Fruit fly (Drosophila melanogaster): ENCODE measurements around the gene CG5004.
A peak's percentile ranks its signal among the peaks of the same experiment; 100 is the strongest.

Gene CG5004

dm6 chrX:17091062-17091904 is 16.1 kb upstream of the CG5004 start, which contains the start of the genes CG16700 and CG4991 (continued):
- TF ChIP-seq BEAF-32 (GFP tag; optimal IDR thresholded peaks at IDR 0.05) (no peak), CG42726 (GFP tag; IDR thresholded peaks at IDR 0.05; ENCODE audit: partially characterized antibody) (no peak), CG1529 (GFP tag; optimal IDR thresholded peaks at IDR 0.05) (peak; percentile 66), CG2889 (GFP tag; IDR thresholded peaks at IDR 0.05) (no peak), CG30020 (tag; optimal IDR thresholded peaks at IDR 0.05) (peak; percentile 69), CG10565 (GFP tag; optimal IDR thresholded peaks at IDR 0.05) (no peak), CG33557 (GFP tag; optimal IDR thresholded peaks at IDR 0.05) (peak; percentile 72), CG18619 (GFP tag; optimal IDR thresholded peaks at IDR 0.05) (peak; percentile 76), CG9215 (GFP tag; IDR thresholded peaks at IDR 0.05) (peak; percentile 82), CTCF (GFP tag; optimal IDR thresholded peaks at IDR 0.05) (peak; percentile 91), CG4854 (GFP tag; optimal IDR thresholded peaks at IDR 0.05) (no peak), sob (GFP tag; IDR thresholded peaks at IDR 0.05) (peak; percentile 61), maf-S (GFP tag; optimal IDR thresholded peaks at IDR 0.05) (no peak), CG12155 (GFP tag; optimal IDR thresholded peaks at IDR 0.05) (peak; percentile 66), CG14014 (GFP tag; IDR thresholded peaks at IDR 0.05) (peak; percentile 71), Nf-YA (GFP tag; IDR thresholded peaks at IDR 0.05) (no peak), ind (GFP tag; optimal IDR thresholded peaks at IDR 0.05) (peak; percentile 50), nerfin-1 (tag; optimal IDR thresholded peaks at IDR 0.05) (peak; percentile 76), onecut (GFP tag; IDR thresholded peaks at IDR 0.05) (peak; percentile 24; the same call in 1 of the 2 replicates), tna (GFP tag; IDR thresholded peaks at IDR 0.05; ENCODE audit: partially characterized antibody) (no peak), CG8478 (optimal IDR thresholded peaks at IDR 0.05) (no peak), kah (GFP tag; optimal IDR thresholded peaks at IDR 0.05) (peak; percentile 98), bab2 (GFP tag; optimal IDR thresholded peaks at IDR 0.05) (peak; percentile 43), crc (GFP tag; optimal IDR thresholded peaks at IDR 0.05) (no peak), da (GFP tag; optimal IDR thresholded peaks at IDR 0.05) (no peak), CG11247 (GFP tag; IDR thresholded peaks at IDR 0.05) (peak; percentile 55), CG4282 (GFP tag; optimal IDR thresholded peaks at IDR 0.05) (no peak), Blimp-1 (GFP tag; optimal IDR thresholded peaks at IDR 0.05) (peak; percentile 75), Elba2 (GFP tag; optimal IDR thresholded peaks at IDR 0.05) (no peak), ab (GFP tag; optimal IDR thresholded peaks at IDR 0.05) (no peak), Six4 (GFP tag; optimal IDR thresholded peaks at IDR 0.05) (peak; percentile 43), chm (GFP tag; IDR thresholded peaks at IDR 0.05) (no peak), CG2129 (GFP tag; IDR thresholded peaks at IDR 0.05; ENCODE audit: partially characterized antibody) (no peak), en (GFP tag; optimal IDR thresholded peaks at IDR 0.05) (no peak), CG11398 (GFP tag; optimal IDR thresholded peaks at IDR 0.05) (no peak), CG9797 (GFP tag; optimal IDR thresholded peaks at IDR 0.05) (no peak), fd102C (GFP tag; optimal IDR thresholded peaks at IDR 0.05) (no peak), CG31441 (GFP tag; IDR thresholded peaks at IDR 0.05) (peak; percentile 91), ato (GFP tag; IDR thresholded peaks at IDR 0.05; ENCODE audit: partially characterized antibody) (no peak), nerfin-2 (GFP tag; IDR thresholded peaks at IDR 0.05; ENCODE audit: partially characterized antibody) (no peak), CG3995 (GFP tag; optimal IDR thresholded peaks at IDR 0.05) (peak; percentile 37), Eip74EF (GFP tag; optimal IDR thresholded peaks at IDR 0.05) (peak in 1 of 2 experiments; percentile 84), CG2116 (GFP tag; optimal IDR thresholded peaks at IDR 0.05) (peak; percentile 33), sd (tag; optimal IDR thresholded peaks at IDR 0.05) (peak; percentile 98), kni (GFP tag; optimal IDR thresholded peaks at IDR 0.05) (no peak), Ets65A (GFP tag) (no peak), CG16863 (GFP tag; optimal IDR thresholded peaks at IDR 0.05) (peak; percentile 9), crp (GFP tag; optimal IDR thresholded peaks at IDR 0.05) (peak in 1 of 2 experiments; percentile 82), vnd (GFP tag; IDR thresholded peaks at IDR 0.05; ENCODE audit: partially characterized antibody) (no peak)

All from whole organism, embryonic.